Fruit fly (Drosophila melanogaster) whole organism, embryonic: ENCODE data around the gene h-cup.

Experiments used
- Antp ChIP-seq: fragments of 200-800 bp; sonication (Bioruptor generic); optimal IDR thresholded peaks from 3 replicates; lab custom pipeline; 2016; ENCODE audit warnings: missing biosample characterization, missing genetic modification characterization
- Asciz ChIP-seq: fragments of 200-800 bp; sonication (Bioruptor generic); optimal IDR thresholded peaks from 2 replicates; lab custom pipeline; 2017; ENCODE audit warnings: missing biosample characterization, mild to moderate bottlenecking, missing genetic modification characterization, missing genetic modification reagents
- Blimp-1 ChIP-seq: fragments of 200-800 bp; sonication (Bioruptor generic); optimal IDR thresholded peaks from 3 replicates; lab custom pipeline; 2018; ENCODE audit warnings: missing biosample characterization, missing genetic modification characterization, mild to moderate bottlenecking, moderate library complexity, missing genetic modification reagents
- CG10209 ChIP-seq: fragments of 200-800 bp; sonication (Bioruptor generic); optimal IDR thresholded peaks from 3 replicates; lab custom pipeline; 2017; ENCODE audit warnings: missing biosample characterization, mild to moderate bottlenecking, missing genetic modification characterization, missing genetic modification reagents
- CG11504 ChIP-seq: fragments of 200-800 bp; sonication (Bioruptor generic); optimal IDR thresholded peaks from 3 replicates; lab custom pipeline; 2019; ENCODE audit warnings: missing biosample characterization, mild to moderate bottlenecking, missing genetic modification characterization, moderate library complexity
- CG11560 ChIP-seq: fragments of 200-800 bp; sonication (Bioruptor generic); IDR thresholded peaks from 3 replicates; pipeline ENCODE4 v1.3.6; 2022; ENCODE audit warnings: missing biosample characterization, missing genetic modification characterization
- CG12219 ChIP-seq: fragments of 200-800 bp; sonication (Bioruptor generic); optimal IDR thresholded peaks from 3 replicates; lab custom pipeline; 2018; ENCODE audit warnings: missing biosample characterization, mild to moderate bottlenecking, missing genetic modification characterization
- CG13894 ChIP-seq: fragments of 200-800 bp; sonication (Bioruptor generic); optimal IDR thresholded peaks from 3 replicates; lab custom pipeline; 2018; ENCODE audit warnings: missing biosample characterization, mild to moderate bottlenecking, missing genetic modification characterization, moderate library complexity
- CG14860 ChIP-seq: fragments of 200-800 bp; sonication (Bioruptor generic); IDR thresholded peaks from 3 replicates; pipeline ENCODE4 v1.3.6; 2022; ENCODE audit warnings: missing biosample characterization, missing genetic modification characterization; ENCODE audit not compliant: partially characterized antibody
- CG15514 ChIP-seq: fragments of 200-800 bp; sonication (Bioruptor generic); optimal IDR thresholded peaks from 3 replicates; lab custom pipeline; 2017; ENCODE audit warnings: missing biosample characterization, missing genetic modification characterization, mild to moderate bottlenecking, moderate library complexity, missing genetic modification reagents
- CG15696 ChIP-seq: fragments of 200-800 bp; sonication (Bioruptor generic); optimal IDR thresholded peaks from 2 replicates; lab custom pipeline; 2019; ENCODE audit warnings: missing biosample characterization, mild to moderate bottlenecking, missing genetic modification characterization, moderate library complexity
- CG16813 ChIP-seq: fragments of 200-800 bp; sonication (Bioruptor generic); IDR thresholded peaks from 3 replicates; pipeline ENCODE4 v1.3.6; 2022; ENCODE audit warnings: missing biosample characterization, missing genetic modification characterization; ENCODE audit not compliant: partially characterized antibody
- CG17361 ChIP-seq: fragments of 200-800 bp; sonication (Bioruptor generic); IDR thresholded peaks from 3 replicates; pipeline ENCODE4 v1.3.6; 2022; ENCODE audit warnings: missing biosample characterization, missing genetic modification characterization
- CG17912 ChIP-seq: fragments of 200-800 bp; sonication (Bioruptor generic); optimal IDR thresholded peaks from 2 replicates; lab custom pipeline; 2018; ENCODE audit warnings: missing biosample characterization, mild to moderate bottlenecking, missing genetic modification characterization
- CG2116 ChIP-seq: fragments of 200-800 bp; sonication (Bioruptor generic); optimal IDR thresholded peaks from 3 replicates; lab custom pipeline; 2018; ENCODE audit warnings: missing biosample characterization, mild to moderate bottlenecking, missing genetic modification characterization
- CG2120 ChIP-seq: fragments of 200-800 bp; sonication (Bioruptor generic); optimal IDR thresholded peaks from 3 replicates; lab custom pipeline; 2016; ENCODE audit warnings: missing biosample characterization, missing genetic modification characterization
- CG2875 ChIP-seq: fragments of 200-800 bp; sonication (Bioruptor generic); optimal IDR thresholded peaks from 2 replicates; lab custom pipeline; 2017; ENCODE audit warnings: missing biosample characterization, mild to moderate bottlenecking, missing genetic modification characterization, missing genetic modification reagents
- CG3407 ChIP-seq: fragments of 200-800 bp; sonication (Bioruptor generic); optimal IDR thresholded peaks from 2 replicates; lab custom pipeline; 2018; ENCODE audit warnings: missing biosample characterization, mild to moderate bottlenecking, missing genetic modification characterization
- CG34422 ChIP-seq: fragments of 200-800 bp; sonication (Bioruptor generic); IDR thresholded peaks from 3 replicates; pipeline ENCODE4 v1.3.6; 2022; ENCODE audit warnings: missing biosample characterization, missing genetic modification characterization
- CG4854 ChIP-seq: fragments of 200-800 bp; sonication (Bioruptor generic); optimal IDR thresholded peaks from 2 replicates; lab custom pipeline; 2016; ENCODE audit warnings: missing biosample characterization, missing genetic modification characterization, inconsistent platforms
- CG6254 ChIP-seq: fragments of 200-800 bp; sonication (Bioruptor generic); optimal IDR thresholded peaks from 3 replicates; lab custom pipeline; 2017; ENCODE audit warnings: mild to moderate bottlenecking, missing biosample characterization, missing genetic modification reagents, missing genetic modification characterization
- CG7372 ChIP-seq: fragments of 200-800 bp; sonication (Bioruptor generic); IDR thresholded peaks from 2 replicates; pipeline ENCODE4 v1.3.6; 2022; ENCODE audit warnings: missing biosample characterization, missing genetic modification characterization
- CG7786 ChIP-seq: fragments of 200-800 bp; sonication (Bioruptor generic); optimal IDR thresholded peaks from 2 replicates; lab custom pipeline; 2016; ENCODE audit warnings: missing biosample characterization, missing genetic modification characterization
- CG7839 ChIP-seq: fragments of 200-800 bp; sonication (Bioruptor generic); optimal IDR thresholded peaks from 3 replicates; lab custom pipeline; 2018; ENCODE audit warnings: missing biosample characterization, mild to moderate bottlenecking, missing genetic modification characterization, moderate library complexity
- CG7928 ChIP-seq: fragments of 200-800 bp; sonication (Bioruptor generic); optimal IDR thresholded peaks from 2 replicates; lab custom pipeline; 2017; ENCODE audit warnings: missing biosample characterization, mild to moderate bottlenecking, missing genetic modification characterization
- CG7987 ChIP-seq: fragments of 200-800 bp; sonication (Bioruptor generic); optimal IDR thresholded peaks from 2 replicates; lab custom pipeline; 2018; ENCODE audit warnings: missing biosample characterization, mild to moderate bottlenecking, missing genetic modification characterization, moderate library complexity
- Chrac-16 ChIP-seq: fragments of 200-800 bp; sonication (Bioruptor generic); optimal IDR thresholded peaks from 3 replicates; lab custom pipeline; 2016; ENCODE audit warnings: missing biosample characterization, missing genetic modification characterization
- Dek ChIP-seq: fragments of 200-800 bp; sonication (Bioruptor generic); optimal IDR thresholded peaks from 3 replicates; lab custom pipeline; 2019; ENCODE audit warnings: missing biosample characterization, mild to moderate bottlenecking, missing genetic modification characterization, moderate library complexity
- Ets97D ChIP-seq: fragments of 200-800 bp; sonication (Bioruptor generic); optimal IDR thresholded peaks from 3 replicates; lab custom pipeline; 2016; ENCODE audit warnings: missing biosample characterization, missing genetic modification characterization
- H2.0 ChIP-seq: fragments of 200-800 bp; sonication (Bioruptor generic); IDR thresholded peaks from 2 replicates; pipeline ENCODE4 v1.3.6; 2022; ENCODE audit warnings: missing biosample characterization, missing genetic modification characterization
- Lhr ChIP-seq: fragments of 200-800 bp; sonication (Bioruptor generic); optimal IDR thresholded peaks from 3 replicates; lab custom pipeline; 2017; ENCODE audit warnings: mild to moderate bottlenecking, missing biosample characterization, missing genetic modification reagents, missing genetic modification characterization
- Mad ChIP-seq: fragments of 200-800 bp; sonication (Bioruptor generic); optimal IDR thresholded peaks from 2 replicates; lab custom pipeline; 2016; ENCODE audit warnings: missing biosample characterization, missing genetic modification characterization
- Myb ChIP-seq: fragments of 200-800 bp; sonication (Bioruptor generic); optimal IDR thresholded peaks from 2 replicates; lab custom pipeline; 2016; ENCODE audit warnings: missing biosample characterization, missing genetic modification characterization
- NfI ChIP-seq: fragments of 200-800 bp; sonication (Bioruptor generic); optimal IDR thresholded peaks from 3 replicates; lab custom pipeline; 2018; ENCODE audit warnings: missing biosample characterization, mild to moderate bottlenecking, missing genetic modification characterization, moderate library complexity
- Oaz ChIP-seq: fragments of 200-800 bp; sonication (Bioruptor generic); IDR thresholded peaks from 2 replicates; pipeline ENCODE4 v1.3.6; 2022; ENCODE audit warnings: missing biosample characterization, missing genetic modification characterization
- Xbp1 ChIP-seq: fragments of 200-800 bp; sonication (Bioruptor generic); optimal IDR thresholded peaks from 3 replicates; lab custom pipeline; 2016; ENCODE audit warnings: missing biosample characterization, mild to moderate bottlenecking, missing genetic modification characterization
- YL-1 ChIP-seq: fragments of 200-800 bp; sonication (Bioruptor generic); optimal IDR thresholded peaks from 3 replicates; lab custom pipeline; 2017; ENCODE audit warnings: missing biosample characterization, mild to moderate bottlenecking, missing genetic modification characterization
- ase ChIP-seq: fragments of 200-800 bp; sonication (Bioruptor generic); IDR thresholded peaks from 3 replicates; pipeline ENCODE4 v1.3.6; 2022; ENCODE audit warnings: missing biosample characterization, missing genetic modification characterization
- dmrt11E ChIP-seq: fragments of 200-800 bp; sonication (Bioruptor generic); optimal IDR thresholded peaks from 3 replicates; lab custom pipeline; 2018; ENCODE audit warnings: missing biosample characterization, mild to moderate bottlenecking, missing genetic modification characterization, moderate library complexity
- exex ChIP-seq: fragments of 200-800 bp; sonication (Bioruptor generic); optimal IDR thresholded peaks from 4 replicates; lab custom pipeline; 2018; ENCODE audit warnings: missing biosample characterization, mild to moderate bottlenecking, missing genetic modification characterization, moderate library complexity
- fu2 ChIP-seq: fragments of 200-800 bp; sonication (Bioruptor generic); optimal IDR thresholded peaks from 2 replicates; lab custom pipeline; 2016; ENCODE audit warnings: missing biosample characterization, missing genetic modification characterization
- gro ChIP-seq: fragments of 200-800 bp; sonication (Bioruptor generic); optimal IDR thresholded peaks from 2 replicates; lab custom pipeline; 2016; ENCODE audit warnings: missing biosample characterization, missing genetic modification characterization
- ham ChIP-seq: fragments of 200-800 bp; sonication (Bioruptor generic); IDR thresholded peaks from 2 replicates; pipeline ENCODE4 v1.3.6; 2022; ENCODE audit warnings: missing biosample characterization, missing genetic modification characterization
- hbn ChIP-seq: fragments of 200-800 bp; sonication (Bioruptor generic); IDR thresholded peaks from 2 replicates; pipeline ENCODE4 v1.3.6; 2022; ENCODE audit warnings: missing biosample characterization, missing genetic modification characterization; ENCODE audit not compliant: partially characterized antibody
- ken ChIP-seq: fragments of 200-800 bp; sonication (Bioruptor generic); IDR thresholded peaks from 3 replicates; pipeline ENCODE4 v1.3.6; 2022; ENCODE audit warnings: missing biosample characterization, missing genetic modification characterization
- kni ChIP-seq: fragments of 200-800 bp; sonication (Bioruptor generic); optimal IDR thresholded peaks from 3 replicates; lab custom pipeline; 2017; ENCODE audit warnings: mild to moderate bottlenecking, missing biosample characterization, missing genetic modification reagents, missing genetic modification characterization
- tll ChIP-seq, 2 experiments: fragments of 200-800 bp in 1 of 2; fragments of >200 bp in 1 of 2; sonication (Bioruptor generic) in 1 of 2; optimal IDR thresholded peaks; 2 replicates each; lab custom pipeline; 2017 to 2019; ENCODE audit warnings: missing biosample characterization in 2 of 2, missing genetic modification characterization in 2 of 2, mild to moderate bottlenecking in 1 of 2, moderate library complexity in 1 of 2
- tup ChIP-seq: fragments of 200-800 bp; sonication (Bioruptor generic); optimal IDR thresholded peaks from 2 replicates; lab custom pipeline; 2016; ENCODE audit warnings: missing biosample characterization, mild to moderate bottlenecking, missing genetic modification characterization, moderate library complexity
- tx ChIP-seq: fragments of 200-800 bp; sonication (Bioruptor generic); optimal IDR thresholded peaks from 2 replicates; lab custom pipeline; 2016; ENCODE audit warnings: missing biosample characterization, missing genetic modification characterization
- zfh1 ChIP-seq: fragments of 200-800 bp; sonication (Bioruptor generic); IDR thresholded peaks from 3 replicates; pipeline ENCODE4 v1.3.6; 2022; ENCODE audit warnings: missing biosample characterization, missing genetic modification characterization

h-cup gene

dm6 chr3R:15427818-15428199, 45.1 kb upstream of the h-cup start (continued):
- TF ChIP-seq CG15514 (GFP tag; lab: Kevin White, UChicago): no peak
- peak; percentile 82 for TF ChIP-seq dmrt11E (tag; lab: Kevin White, UChicago)
- no peak for TF ChIP-seq fu2 (GFP tag; lab: Kevin White, UChicago)
- no peak for TF ChIP-seq CG4854 (GFP tag; lab: Kevin White, UChicago)
- no peak for TF ChIP-seq CG13894 (tag; lab: Kevin White, UChicago)
- TF ChIP-seq CG7372: no peak
- peak; percentile 44 for TF ChIP-seq Xbp1 (GFP tag; lab: Kevin White, UChicago)
- TF ChIP-seq CG14860: no peak
- no peak for TF ChIP-seq exex (tag; lab: Kevin White, UChicago)
- TF ChIP-seq Asciz (GFP tag; lab: Kevin White, UChicago): peak; percentile 12
- TF ChIP-seq CG7987: no peak
- TF ChIP-seq CG17361 (GFP tag; lab: Robert Waterston, UW): peak; percentile 77
- peak; percentile 28 for TF ChIP-seq CG12219 (GFP tag; lab: Kevin White, UChicago)
- TF ChIP-seq kni: peak; percentile 48
- TF ChIP-seq CG17912 (GFP tag; lab: Kevin White, UChicago): no peak
- TF ChIP-seq Dek (tag; lab: Kevin White, UChicago): no peak
- TF ChIP-seq CG15696 (tag; lab: Kevin White, UChicago): no peak
- TF ChIP-seq CG2120 (GFP tag; lab: Kevin White, UChicago): no peak
- no peak for TF ChIP-seq CG16813 (GFP tag; lab: Robert Waterston, UW)
- no peak for TF ChIP-seq Myb (GFP tag; lab: Kevin White, UChicago)
- TF ChIP-seq Blimp-1: no peak
- peak; percentile 11 for TF ChIP-seq Antp (GFP tag; lab: Kevin White, UChicago)
- no peak for TF ChIP-seq YL-1 (GFP tag; lab: Kevin White, UChicago)
- TF ChIP-seq tll (GFP tag; optimal IDR thresholded peaks at IDR 0.05; lab: Kevin White, UChicago): no peak
- peak; percentile 67 for TF ChIP-seq CG7839 (tag; lab: Kevin White, UChicago)
- no peak for TF ChIP-seq CG7786 (GFP tag; lab: Kevin White, UChicago)
- no peak for TF ChIP-seq tx (GFP tag; lab: Kevin White, UChicago)
- no peak for TF ChIP-seq CG2116 (GFP tag; lab: Kevin White, UChicago)
- TF ChIP-seq CG11504: peak; percentile 48
- no peak for TF ChIP-seq Mad
- TF ChIP-seq CG2875: peak; percentile 23
- TF ChIP-seq hbn (GFP tag; lab: Robert Waterston, UW): no peak
- TF ChIP-seq CG10209 (GFP tag; lab: Kevin White, UChicago): peak; percentile 17
- TF ChIP-seq CG6254 (GFP tag; lab: Kevin White, UChicago): peak; percentile 8
- TF ChIP-seq CG3407 (GFP tag; lab: Kevin White, UChicago): peak; percentile 37
- no peak for TF ChIP-seq tup
- peak; percentile 24 for TF ChIP-seq NfI (GFP tag; lab: Kevin White, UChicago)
- peak; percentile 31 for TF ChIP-seq Lhr
- no peak for TF ChIP-seq ham (GFP tag; lab: Robert Waterston, UW)
- TF ChIP-seq Chrac-16 (GFP tag; lab: Kevin White, UChicago): peak; percentile 60
- TF ChIP-seq CG7928 (GFP tag; lab: Kevin White, UChicago): no peak
- TF ChIP-seq zfh1 (GFP tag; lab: Robert Waterston, UW): peak; percentile 48; the same call in 2 of the 3 replicates
- no peak for TF ChIP-seq H2.0
- no peak for TF ChIP-seq gro (GFP tag; lab: Kevin White, UChicago)
- no peak for TF ChIP-seq CG11560
- TF ChIP-seq ase (GFP tag; lab: Robert Waterston, UW): no peak
- no peak; the same call in 2 of the 3 replicates for TF ChIP-seq CG34422 (GFP tag; lab: Robert Waterston, UW)
- TF ChIP-seq Ets97D (GFP tag; lab: Kevin White, UChicago): no peak
- 0 out of 3 replicates have a peak, but pooled peaks have one; percentile 42 for TF ChIP-seq ken
- no peak for TF ChIP-seq Oaz
